Worm (Caenorhabditis elegans) whole organism, L4/young adult: ENCODE data around the gene ssu-1.

Experiments used
- W03F9.2 ChIP-seq: fragments of 150-350 bp; optimal IDR thresholded peaks from 2 replicates; lab custom pipeline; 2014; ENCODE audit warnings: missing biosample characterization, missing genetic modification characterization
- dao-5 ChIP-seq: sonication (generic microtip); optimal IDR thresholded peaks from 2 replicates; lab custom pipeline; 2016; ENCODE audit warnings: missing genotype, missing genetic modification characterization, moderate library complexity, missing compliant biosample characterization
- him-1 ChIP-seq: sonication (generic microtip); optimal IDR thresholded peaks from 2 replicates; lab custom pipeline; 2016; ENCODE audit warnings: missing genotype, missing genetic modification reagents, missing genetic modification characterization, missing compliant biosample characterization

ce11 chrV:20135247-20135646, 2.2 kb upstream of the ssu-1 start, which contains the start of gene Y113G7A.22:
- TF ChIP-seq him-1 (tag; lab: Kevin White, UChicago): no peak
- no peak for TF ChIP-seq dao-5 (tag; lab: Kevin White, UChicago)
- TF ChIP-seq W03F9.2 (tag; lab: Kevin White, UChicago): no peak
